Fruit fly (Drosophila melanogaster) whole organism: ENCODE measurements around the gene CG15461.
"Not testable (repeated sequence)": the region's sequence is repeated elsewhere in the genome, so short reads cannot be mapped to it uniquely, and the experiment has no call there.

Experiments
- CG8478 ChIP-seq: fragments of >200 bp; optimal IDR thresholded peaks from 2 replicates; lab custom pipeline; 2018; ENCODE audit warnings: inconsistent platforms
- Dll ChIP-seq: fragments of >200 bp; optimal IDR thresholded peaks from 2 replicates; lab custom pipeline; 2017
- psq ChIP-seq: fragments of >200 bp; optimal IDR thresholded peaks from 2 replicates; lab custom pipeline; 2017
- usp ChIP-seq: fragments of >200 bp; optimal IDR thresholded peaks from 2 replicates; lab custom pipeline; 2017; ENCODE audit warnings: missing biosample characterization, missing genetic modification characterization, mixed read lengths

DNA sequence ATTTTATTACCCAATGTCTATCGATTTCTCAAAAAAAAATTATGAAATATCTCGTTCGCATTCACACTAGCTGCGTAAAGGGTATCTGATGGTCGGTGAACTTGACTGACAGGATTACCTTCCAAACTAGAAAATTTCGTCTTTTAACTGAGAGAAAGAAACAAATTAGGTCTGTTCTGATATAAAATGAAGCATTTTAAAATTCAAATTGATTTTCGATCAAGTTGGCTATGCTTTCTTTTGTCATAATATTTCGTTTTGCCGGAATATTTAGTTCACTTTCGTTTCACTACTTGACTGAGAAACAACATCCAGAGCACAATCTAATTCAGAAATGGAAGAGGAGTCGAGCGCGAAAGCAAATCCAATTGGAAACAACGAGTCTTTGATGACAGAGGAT is 41.4 kb downstream of the CG15461 start, which contains the start of gene CG42579:
- TF ChIP-seq CG8478 (lab: Kevin White, UChicago); usp (GFP tag; lab: Kevin White, UChicago); psq (lab: Kevin White, UChicago); Dll: not testable (repeated sequence)
